Fruit fly (Drosophila melanogaster) whole organism, adult: ENCODE results near the gene Pmvk.

Source experiments
- CG11617 ChIP-seq: fragments of 200-800 bp; sonication (Bioruptor generic); optimal IDR thresholded peaks from 2 replicates; lab custom pipeline; 2017; ENCODE audit warnings: mild to moderate bottlenecking, missing biosample characterization, missing genetic modification reagents, missing genetic modification characterization
- CG12768 ChIP-seq: fragments of 200-800 bp; sonication (Bioruptor generic); optimal IDR thresholded peaks from 2 replicates; lab custom pipeline; 2017; ENCODE audit warnings: missing biosample characterization, missing genetic modification characterization, mild to moderate bottlenecking, moderate library complexity, missing genetic modification reagents
- CG14711 ChIP-seq: fragments of 200-800 bp; sonication (Bioruptor generic); optimal IDR thresholded peaks from 2 replicates; lab custom pipeline; 2018; ENCODE audit warnings: missing biosample characterization, mild to moderate bottlenecking, missing genetic modification characterization, moderate library complexity
- CG1620 ChIP-seq: fragments of 200-800 bp; sonication (Bioruptor generic); optimal IDR thresholded peaks from 2 replicates; lab custom pipeline; 2016; ENCODE audit warnings: missing biosample characterization, missing genetic modification characterization
- CG33017 ChIP-seq: fragments of 200-800 bp; sonication (Bioruptor generic); optimal IDR thresholded peaks from 2 replicates; lab custom pipeline; 2018; ENCODE audit warnings: missing biosample characterization, mild to moderate bottlenecking, missing genetic modification characterization, moderate library complexity
- CG5204 ChIP-seq: fragments of 200-800 bp; sonication (Bioruptor generic); optimal IDR thresholded peaks from 2 replicates; lab custom pipeline; 2016; ENCODE audit warnings: missing biosample characterization, missing genetic modification characterization
- CG7045 ChIP-seq: fragments of 200-800 bp; sonication (Bioruptor generic); optimal IDR thresholded peaks from 2 replicates; lab custom pipeline; 2017; ENCODE audit warnings: missing biosample characterization, mild to moderate bottlenecking, missing genetic modification characterization
- CG7101 ChIP-seq: fragments of 200-800 bp; sonication (Bioruptor generic); optimal IDR thresholded peaks from 2 replicates; lab custom pipeline; 2018; ENCODE audit warnings: missing biosample characterization, mild to moderate bottlenecking, missing genetic modification characterization, moderate library complexity
- Clk ChIP-seq: fragments of 200-800 bp; sonication (Bioruptor generic); optimal IDR thresholded peaks from 2 replicates; lab custom pipeline; 2017; ENCODE audit warnings: missing biosample characterization, missing genetic modification characterization
- Crg-1 ChIP-seq: fragments of 200-800 bp; sonication (Bioruptor generic); optimal IDR thresholded peaks from 2 replicates; lab custom pipeline; 2016; ENCODE audit warnings: missing biosample characterization, missing genetic modification characterization
- Hr96 ChIP-seq: fragments of 200-800 bp; sonication (Bioruptor generic); optimal IDR thresholded peaks from 2 replicates; lab custom pipeline; 2016; ENCODE audit warnings: missing biosample characterization, missing genetic modification characterization
- Mnt ChIP-seq: fragments of 200-800 bp; sonication (Bioruptor generic); optimal IDR thresholded peaks from 2 replicates; lab custom pipeline; 2016; ENCODE audit warnings: missing biosample characterization, mild to moderate bottlenecking, missing genetic modification characterization
- bab1 ChIP-seq: fragments of 200-800 bp; sonication (Bioruptor generic); optimal IDR thresholded peaks from 3 replicates; lab custom pipeline; 2019; ENCODE audit warnings: missing biosample characterization, mild to moderate bottlenecking, missing genetic modification characterization, moderate library complexity
- cic ChIP-seq: fragments of 200-800 bp; sonication (Bioruptor generic); optimal IDR thresholded peaks from 2 replicates; lab custom pipeline; 2017; ENCODE audit warnings: missing biosample characterization, mild to moderate bottlenecking, missing genetic modification characterization, moderate library complexity
- kay ChIP-seq: fragments of 200-800 bp; sonication (Bioruptor generic); peaks from one replicate; lab custom pipeline; 2016; ENCODE audit warnings: missing biosample characterization, missing genetic modification characterization, borderline replicate concordance
- ovo ChIP-seq: fragments of 200-800 bp; sonication (Bioruptor generic); optimal IDR thresholded peaks from 2 replicates; lab custom pipeline; 2016; ENCODE audit warnings: missing biosample characterization, missing genetic modification characterization
- pad ChIP-seq: fragments of 200-800 bp; sonication (Bioruptor generic); optimal IDR thresholded peaks from 3 replicates; lab custom pipeline; 2017; ENCODE audit warnings: missing biosample characterization, missing genetic modification characterization, mild to moderate bottlenecking, moderate library complexity, missing genetic modification reagents
- tj ChIP-seq: fragments of 200-800 bp; sonication (Bioruptor generic); optimal IDR thresholded peaks from 3 replicates; lab custom pipeline; 2017; ENCODE audit warnings: missing biosample characterization, mild to moderate bottlenecking, missing genetic modification characterization, moderate library complexity

Gene Pmvk

dm6 chr2L:19571574-19572495, 8.3 kb downstream of the Pmvk start:
- peak; percentile 5 for TF ChIP-seq tj (GFP tag; lab: Kevin White, UChicago)
- peak; percentile 31 for TF ChIP-seq cic (GFP tag; lab: Kevin White, UChicago)
- TF ChIP-seq Clk (GFP tag; lab: Kevin White, UChicago), result no peak
- TF ChIP-seq CG7045 (GFP tag; lab: Kevin White, UChicago), result no peak
- peak; percentile 18 for TF ChIP-seq ovo
- peak; percentile 85 for TF ChIP-seq pad (GFP tag; lab: Kevin White, UChicago)

- TF ChIP-seq CG7101 (tag; lab: Kevin White, UChicago) (peak; percentile 24), bab1 (GFP tag; lab: Kevin White, UChicago) (peak; percentile 10), ovo (peak; percentile 96), Clk (GFP tag; lab: Kevin White, UChicago) (no peak), CG7045 (GFP tag; lab: Kevin White, UChicago) (peak; percentile 31), CG5204 (no peak), CG33017 (tag; lab: Kevin White, UChicago) (no peak), tj (GFP tag; lab: Kevin White, UChicago) (no peak), pad (GFP tag; lab: Kevin White, UChicago) (peak; percentile 81), Mnt (GFP tag; lab: Kevin White, UChicago) (peak; percentile 2), CG14711 (tag; lab: Kevin White, UChicago) (peak; percentile 24)
These were observed 9.3 kb downstream of the Pmvk start for dm6 chr2L:19570806-19571254.

dm6 chr2L:19567305-19567898, 12.7 kb downstream of the Pmvk start:
- TF ChIP-seq CG7045 (GFP tag; lab: Kevin White, UChicago), result no peak
- TF ChIP-seq bab1 (GFP tag; lab: Kevin White, UChicago), result no peak
- peak; percentile 45 for TF ChIP-seq kay (GFP tag; lab: Kevin White, UChicago)

dm6 chr2L:19565233-19565898, 14.8 kb downstream of the Pmvk start, which contains the start of gene CG13077:
CG13077 (plus strand) TSS chr2L:19565863.
- TF ChIP-seq Hr96 (GFP tag; lab: Kevin White, UChicago) (no peak), bab1 (GFP tag; lab: Kevin White, UChicago) (peak; percentile 22)

dm6 chr2L:19563029-19563980, 16.8 kb downstream of the Pmvk start, which contains the start of gene CG13078:
CG13078 (plus strand) TSS chr2L:19563930.
- peak; percentile 35 for TF ChIP-seq tj (GFP tag; lab: Kevin White, UChicago)
- TF ChIP-seq ovo, result no peak

- TF ChIP-seq bab1 (GFP tag; lab: Kevin White, UChicago) (peak; percentile 23), tj (GFP tag; lab: Kevin White, UChicago) (peak; percentile 12), CG14711 (tag; lab: Kevin White, UChicago) (no peak), Clk (GFP tag; lab: Kevin White, UChicago) (no peak), ovo (no peak), Hr96 (GFP tag; lab: Kevin White, UChicago) (peak; percentile 5), CG12768 (GFP tag; lab: Kevin White, UChicago) (peak; percentile 6), cic (GFP tag; lab: Kevin White, UChicago) (peak; percentile 52)
These were observed 30.7 kb downstream of the Pmvk start for dm6 chr2L:19549412-19549811.

- no peak for TF ChIP-seq CG7045 (GFP tag; lab: Kevin White, UChicago)
- no peak for TF ChIP-seq tj (GFP tag; lab: Kevin White, UChicago)
- no peak for TF ChIP-seq Crg-1
- TF ChIP-seq kay (GFP tag; lab: Kevin White, UChicago), result peak; percentile 98
- TF ChIP-seq CG11617 (GFP tag; lab: Kevin White, UChicago), result no peak
- TF ChIP-seq cic (GFP tag; lab: Kevin White, UChicago), result peak; percentile 48
- no peak for TF ChIP-seq CG1620 (GFP tag; lab: Kevin White, UChicago)
- TF ChIP-seq CG33017 (tag; lab: Kevin White, UChicago), result no peak
- no peak for TF ChIP-seq CG7101 (tag; lab: Kevin White, UChicago)
- peak; percentile 15 for TF ChIP-seq ovo
These were observed 32.0 kb downstream of the Pmvk start, which contains the start of gene Tep4 for dm6 chr2L:19548158-19548557. Tep4 (plus strand) TSS chr2L:19548507.
